Worm (Caenorhabditis elegans) whole organism, L1 larva: Measurements from ENCODE around the gene ska-3.

ENCODE experiments used
- elt-2 ChIP-seq: sonication (generic microtip); optimal IDR thresholded peaks from 2 replicates; lab custom pipeline; 2016; ENCODE audit warnings: missing genetic modification characterization, mild to moderate bottlenecking, inconsistent platforms, missing compliant biosample characterization, missing genetic modification reagents
- elt-3 ChIP-seq, 6 experiments: fragments of 150-350 bp in 1 of 6; sonication (generic microtip); optimal IDR thresholded peaks; 2 replicates each; lab custom pipeline; 2017 to 2018; ENCODE audit warnings: missing biosample characterization in 6 of 6, missing genetic modification characterization in 6 of 6, inconsistent platforms in 1 of 6
- hlh-17 ChIP-seq: fragments of 200-800 bp; sonication (Bioruptor generic); optimal IDR thresholded peaks from 2 replicates; lab custom pipeline; 2018; ENCODE audit warnings: missing genetic modification characterization, mild to moderate bottlenecking, missing compliant biosample characterization, moderate library complexity, borderline replicate concordance
- lin-39 ChIP-seq: fragments of 150-350 bp; optimal IDR thresholded peaks from 2 replicates; lab custom pipeline; 2014; ENCODE audit warnings: missing biosample characterization, missing genetic modification reagents, missing genetic modification characterization
- mep-1 ChIP-seq: fragments of 150-350 bp; optimal IDR thresholded peaks from 2 replicates; lab custom pipeline; 2014; ENCODE audit warnings: missing biosample characterization, missing genetic modification characterization
- nhr-12 ChIP-seq: sonication (generic microtip); optimal IDR thresholded peaks from 2 replicates; lab custom pipeline; 2017; ENCODE audit warnings: missing biosample characterization, missing genetic modification characterization
- sptf-1 ChIP-seq: fragments of 150-350 bp; optimal IDR thresholded peaks from 2 replicates; lab custom pipeline; 2014; ENCODE audit warnings: missing biosample characterization, missing genetic modification characterization
- unc-62 ChIP-seq: fragments of 150-350 bp; optimal IDR thresholded peaks from 2 replicates; lab custom pipeline; 2014; ENCODE audit warnings: missing biosample characterization, missing genetic modification reagents, missing genetic modification characterization
- unc-86 ChIP-seq: sonication (generic microtip); optimal IDR thresholded peaks from 2 replicates; lab custom pipeline; 2016; ENCODE audit warnings: missing genetic modification characterization, missing compliant biosample characterization

ce11 chrIII:5663521-5663920, 15.3 kb downstream of the ska-3 start:
- TF ChIP-seq hlh-17 (GFP tag; lab: Kevin White, UChicago) = no peak
- TF ChIP-seq unc-86 (tag; lab: Kevin White, UChicago) = no peak
- no peak for TF ChIP-seq lin-39 (tag; lab: Kevin White, UChicago)
- TF ChIP-seq sptf-1 (tag; lab: Kevin White, UChicago) = no peak
- no peak for TF ChIP-seq elt-3 (tag; optimal IDR thresholded peaks at IDR 0.05; lab: Kevin White, UChicago)
- no peak for TF ChIP-seq unc-62 (GFP tag; lab: Kevin White, UChicago)
- no peak for TF ChIP-seq elt-2 (tag; lab: Kevin White, UChicago)
- TF ChIP-seq nhr-12 (tag; lab: Kevin White, UChicago) = no peak
- no peak for TF ChIP-seq mep-1 (tag; lab: Kevin White, UChicago)
